Worm (Caenorhabditis elegans): Measurements from ENCODE around the gene F40C5.1.

- TF ChIP-seq lin-11 (tag; optimal IDR thresholded peaks at IDR 0.05) (no peak), snpc-4 (tag; optimal IDR thresholded peaks at IDR 0.05) (no peak), mdl-1 (tag; optimal IDR thresholded peaks at IDR 0.05) (no peak), unc-62 (GFP tag; optimal IDR thresholded peaks at IDR 0.05) (no peak), lsy-2 (tag; optimal IDR thresholded peaks at IDR 0.05) (no peak), ztf-11 (tag; optimal IDR thresholded peaks at IDR 0.05) (no peak), mbf-1 (tag; optimal IDR thresholded peaks at IDR 0.05) (no peak), nhr-237 (tag; optimal IDR thresholded peaks at IDR 0.05) (no peak), C34F6.9 (tag; optimal IDR thresholded peaks at IDR 0.05) (no peak), R02D3.7 (tag; optimal IDR thresholded peaks at IDR 0.05) (no peak), nhr-11 (tag; optimal IDR thresholded peaks at IDR 0.05) (no peak), nhr-77 (tag; optimal IDR thresholded peaks at IDR 0.05) (no peak), egl-27 (tag; optimal IDR thresholded peaks at IDR 0.05) (no peak), ama-1 (optimal IDR thresholded peaks at IDR 0.05) (no peak)
Measured at ce11 chrV:3613042-3613441, 40.5 kb downstream of the F40C5.1 start.

Data from whole organism, L2 larva.